Fruit fly (Drosophila melanogaster) whole organism, embryonic: Measurements from ENCODE around the gene Orc2.

Experiments used
- Antp ChIP-seq: fragments of 200-800 bp; sonication (Bioruptor generic); optimal IDR thresholded peaks from 3 replicates; lab custom pipeline; 2016; ENCODE audit warnings: missing biosample characterization, missing genetic modification characterization
- CG10267 ChIP-seq: fragments of 200-800 bp; sonication (Bioruptor generic); optimal IDR thresholded peaks from 2 replicates; lab custom pipeline; 2018; ENCODE audit warnings: missing biosample characterization, mild to moderate bottlenecking, missing genetic modification characterization, moderate library complexity
- CG10543 ChIP-seq: fragments of 200-800 bp; sonication (Bioruptor generic); optimal IDR thresholded peaks from 3 replicates; lab custom pipeline; 2017; ENCODE audit warnings: missing biosample characterization, mild to moderate bottlenecking, missing genetic modification characterization, moderate library complexity
- CG11723 ChIP-seq: fragments of 200-800 bp; sonication (Bioruptor generic); optimal IDR thresholded peaks from 2 replicates; lab custom pipeline; 2017; ENCODE audit warnings: missing biosample characterization, mild to moderate bottlenecking, missing genetic modification characterization
- CG1233 ChIP-seq: fragments of 200-800 bp; sonication (Bioruptor generic); optimal IDR thresholded peaks from 4 replicates; lab custom pipeline; 2018; ENCODE audit warnings: missing biosample characterization, mild to moderate bottlenecking, missing genetic modification characterization
- CG15601 ChIP-seq: fragments of 200-800 bp; sonication (Bioruptor generic); optimal IDR thresholded peaks from 3 replicates; lab custom pipeline; 2019; ENCODE audit warnings: missing biosample characterization, mild to moderate bottlenecking, missing genetic modification characterization, moderate library complexity
- CG18599 ChIP-seq: fragments of 200-800 bp; sonication (Bioruptor generic); optimal IDR thresholded peaks from 3 replicates; lab custom pipeline; 2017; ENCODE audit warnings: missing biosample characterization, missing genetic modification characterization, mild to moderate bottlenecking, moderate library complexity, missing genetic modification reagents
- CG18764 ChIP-seq: fragments of 200-800 bp; sonication (Bioruptor generic); optimal IDR thresholded peaks from 3 replicates; lab custom pipeline; 2016; ENCODE audit warnings: missing biosample characterization, missing genetic modification characterization
- CG2120 ChIP-seq: fragments of 200-800 bp; sonication (Bioruptor generic); optimal IDR thresholded peaks from 3 replicates; lab custom pipeline; 2016; ENCODE audit warnings: missing biosample characterization, missing genetic modification characterization
- CG2712 ChIP-seq: fragments of 200-800 bp; optimal IDR thresholded peaks from 3 replicates; lab custom pipeline; 2019; ENCODE audit warnings: missing biosample characterization, mild to moderate bottlenecking, missing genetic modification characterization, moderate library complexity
- CG3407 ChIP-seq: fragments of 200-800 bp; sonication (Bioruptor generic); optimal IDR thresholded peaks from 2 replicates; lab custom pipeline; 2018; ENCODE audit warnings: missing biosample characterization, mild to moderate bottlenecking, missing genetic modification characterization
- CG4282 ChIP-seq: fragments of 200-800 bp; sonication (Bioruptor generic); optimal IDR thresholded peaks from 2 replicates; lab custom pipeline; 2016; ENCODE audit warnings: missing biosample characterization, missing genetic modification characterization
- CG43689 ChIP-seq: fragments of 200-800 bp; sonication (Bioruptor generic); IDR thresholded peaks from 2 replicates; pipeline ENCODE4 v1.3.6; 2022; ENCODE audit warnings: missing biosample characterization, missing genetic modification characterization
- CG4617 ChIP-seq: fragments of 200-800 bp; sonication (Bioruptor generic); optimal IDR thresholded peaks from 3 replicates; lab custom pipeline; 2016; ENCODE audit warnings: missing biosample characterization, missing genetic modification characterization, borderline replicate concordance
- CG5953 ChIP-seq: fragments of 200-800 bp; sonication (Bioruptor generic); IDR thresholded peaks from 2 replicates; pipeline ENCODE4 v1.3.6; 2022; ENCODE audit warnings: missing biosample characterization, missing genetic modification characterization
- CG6854 ChIP-seq: fragments of 200-800 bp; sonication (Bioruptor generic); optimal IDR thresholded peaks from 3 replicates; lab custom pipeline; 2017; ENCODE audit warnings: missing biosample characterization, mild to moderate bottlenecking, missing genetic modification characterization
- CG8924 ChIP-seq: fragments of 200-800 bp; optimal IDR thresholded peaks from 3 replicates; lab custom pipeline; 2019; ENCODE audit warnings: missing biosample characterization, mild to moderate bottlenecking, missing genetic modification characterization, moderate library complexity
- CG9727 ChIP-seq: fragments of 200-800 bp; sonication (Bioruptor generic); optimal IDR thresholded peaks from 3 replicates; lab custom pipeline; 2017; ENCODE audit warnings: missing biosample characterization, mild to moderate bottlenecking, missing genetic modification characterization
- CoRest ChIP-seq: fragments of 200-800 bp; sonication (Bioruptor generic); optimal IDR thresholded peaks from 3 replicates; lab custom pipeline; 2018; ENCODE audit warnings: missing biosample characterization, mild to moderate bottlenecking, missing genetic modification characterization, moderate library complexity
- Dbx ChIP-seq: fragments of 200-800 bp; sonication (Bioruptor generic); IDR thresholded peaks from 3 replicates; pipeline ENCODE4 v1.3.6; 2022; ENCODE audit warnings: missing biosample characterization, missing genetic modification characterization
- Dip2 ChIP-seq: fragments of 200-800 bp; sonication (Bioruptor generic); IDR thresholded peaks from 2 replicates; pipeline ENCODE4 v1.3.6; 2022; ENCODE audit warnings: missing biosample characterization, missing genetic modification characterization
- Dref ChIP-seq: fragments of 200-800 bp; sonication (Bioruptor generic); IDR thresholded peaks from 2 replicates; pipeline ENCODE4 v1.3.6; 2022; ENCODE audit warnings: missing biosample characterization, missing genetic modification characterization
- GATAe ChIP-seq: fragments of 200-800 bp; sonication (Bioruptor generic); conservative IDR thresholded peaks from 2 replicates; pipeline ENCODE4 v1.3.6; 2022; ENCODE audit warnings: missing biosample characterization, missing genetic modification characterization
- H15 ChIP-seq: fragments of 200-800 bp; sonication (Bioruptor generic); IDR thresholded peaks from 3 replicates; pipeline ENCODE4 v1.3.6; 2022; ENCODE audit warnings: missing biosample characterization, missing genetic modification characterization
- Mad ChIP-seq: fragments of 200-800 bp; sonication (Bioruptor generic); optimal IDR thresholded peaks from 2 replicates; lab custom pipeline; 2016; ENCODE audit warnings: missing biosample characterization, missing genetic modification characterization
- NC2β ChIP-seq: fragments of 200-800 bp; sonication (Bioruptor generic); optimal IDR thresholded peaks from 2 replicates; lab custom pipeline; 2016; ENCODE audit warnings: missing biosample characterization, missing genetic modification characterization
- NfI ChIP-seq: fragments of 200-800 bp; sonication (Bioruptor generic); optimal IDR thresholded peaks from 3 replicates; lab custom pipeline; 2018; ENCODE audit warnings: missing biosample characterization, mild to moderate bottlenecking, missing genetic modification characterization, moderate library complexity
- Ptx1 ChIP-seq: fragments of 200-800 bp; sonication (Bioruptor generic); IDR thresholded peaks from 2 replicates; pipeline ENCODE4 v1.3.6; 2022; ENCODE audit warnings: missing biosample characterization, missing genetic modification characterization
- Spps ChIP-seq: fragments of 200-800 bp; sonication (Bioruptor generic); optimal IDR thresholded peaks from 2 replicates; lab custom pipeline; 2018; ENCODE audit warnings: missing biosample characterization, mild to moderate bottlenecking, missing genetic modification characterization
- TFAM ChIP-seq: fragments of 200-800 bp; sonication (Bioruptor generic); optimal IDR thresholded peaks from 2 replicates; lab custom pipeline; 2017; ENCODE audit warnings: missing biosample characterization, missing genetic modification characterization, inconsistent platforms
- bab2 ChIP-seq: fragments of 200-800 bp; sonication (Bioruptor generic); optimal IDR thresholded peaks from 2 replicates; lab custom pipeline; 2016; ENCODE audit warnings: missing biosample characterization, missing genetic modification characterization
- bcd ChIP-seq: fragments of 200-800 bp; sonication (Bioruptor generic); optimal IDR thresholded peaks from 2 replicates; lab custom pipeline; 2017; ENCODE audit warnings: missing biosample characterization, mild to moderate bottlenecking, missing genetic modification characterization
- br ChIP-seq: fragments of >200 bp; optimal IDR thresholded peaks from 2 replicates; lab custom pipeline; 2017
- dysf ChIP-seq: fragments of 200-800 bp; sonication (Bioruptor generic); IDR thresholded peaks from 3 replicates; pipeline ENCODE4 v1.3.6; 2022; ENCODE audit warnings: missing biosample characterization, missing genetic modification characterization
- fd102C ChIP-seq: fragments of 200-800 bp; sonication (Bioruptor generic); optimal IDR thresholded peaks from 2 replicates; lab custom pipeline; 2018; ENCODE audit warnings: missing biosample characterization, mild to moderate bottlenecking, missing genetic modification characterization, moderate library complexity
- gsb-n ChIP-seq: fragments of 200-800 bp; sonication (Bioruptor generic); optimal IDR thresholded peaks from 3 replicates; lab custom pipeline; 2018; ENCODE audit warnings: missing biosample characterization, mild to moderate bottlenecking, missing genetic modification characterization
- hb ChIP-seq: fragments of 200-800 bp; sonication (Bioruptor generic); IDR thresholded peaks from 3 replicates; pipeline ENCODE4 v1.3.6; 2022; ENCODE audit warnings: missing biosample characterization, missing genetic modification characterization; ENCODE audit not compliant: partially characterized antibody
- hbn ChIP-seq: fragments of 200-800 bp; sonication (Bioruptor generic); IDR thresholded peaks from 2 replicates; pipeline ENCODE4 v1.3.6; 2022; ENCODE audit warnings: missing biosample characterization, missing genetic modification characterization; ENCODE audit not compliant: partially characterized antibody
- inv ChIP-seq: fragments of 200-800 bp; sonication (Bioruptor generic); IDR thresholded peaks from 2 replicates; pipeline ENCODE4 v1.3.6; 2022; ENCODE audit warnings: missing biosample characterization, missing genetic modification characterization; ENCODE audit not compliant: partially characterized antibody
- jigr1 ChIP-seq: fragments of 200-800 bp; sonication (Bioruptor generic); IDR thresholded peaks from 3 replicates; pipeline ENCODE4 v1.3.6; 2022; ENCODE audit warnings: missing biosample characterization, missing genetic modification characterization
- ken ChIP-seq: fragments of 200-800 bp; sonication (Bioruptor generic); IDR thresholded peaks from 3 replicates; pipeline ENCODE4 v1.3.6; 2022; ENCODE audit warnings: missing biosample characterization, missing genetic modification characterization
- odd ChIP-seq: fragments of 200-800 bp; sonication (Bioruptor generic); optimal IDR thresholded peaks from 2 replicates; lab custom pipeline; 2017; ENCODE audit warnings: missing biosample characterization, mild to moderate bottlenecking, missing genetic modification characterization
- prd ChIP-seq, 3 experiments: fragments of >200 bp in 2 of 3; fragments of 200-800 bp in 1 of 3; sonication (Bioruptor generic) in 1 of 3; optimal IDR thresholded peaks in 2 of 3; IDR thresholded peaks in 1 of 3; 2 replicates in 2 of 3; 3 replicates in 1 of 3; pipeline versions ENCODE4 v1.3.6 to Lab custom; 2017 to 2022; ENCODE audit warnings: missing biosample characterization in 1 of 3, missing genetic modification characterization in 1 of 3
- sd ChIP-seq: fragments of 200-800 bp; sonication (Bioruptor generic); optimal IDR thresholded peaks from 3 replicates; lab custom pipeline; 2018; ENCODE audit warnings: missing biosample characterization, mild to moderate bottlenecking, missing genetic modification characterization, moderate library complexity
- slou ChIP-seq: fragments of 200-800 bp; sonication (Bioruptor generic); optimal IDR thresholded peaks from 3 replicates; lab custom pipeline; 2016; ENCODE audit warnings: missing biosample characterization, missing genetic modification characterization
- slp2 ChIP-seq: fragments of 200-800 bp; sonication (Bioruptor generic); optimal IDR thresholded peaks from 2 replicates; lab custom pipeline; 2016; ENCODE audit warnings: missing biosample characterization, missing genetic modification characterization
- sob ChIP-seq: fragments of 200-800 bp; sonication (Bioruptor generic); IDR thresholded peaks from 2 replicates; pipeline ENCODE4 v1.3.6; 2022; ENCODE audit warnings: missing biosample characterization, missing genetic modification characterization
- sr ChIP-seq: fragments of 200-800 bp; sonication (Bioruptor generic); IDR thresholded peaks from 3 replicates; pipeline ENCODE4 v1.3.6; 2022; ENCODE audit warnings: missing biosample characterization, missing genetic modification characterization
- toy ChIP-seq: fragments of 200-800 bp; sonication (Bioruptor generic); IDR thresholded peaks from 2 replicates; pipeline ENCODE4 v1.3.6; 2022; ENCODE audit warnings: missing biosample characterization, missing genetic modification characterization
- vfl ChIP-seq: fragments of 200-800 bp; sonication (Bioruptor generic); optimal IDR thresholded peaks from 2 replicates; lab custom pipeline; 2016; ENCODE audit warnings: missing biosample characterization, missing genetic modification characterization
- z ChIP-seq: fragments of 200-800 bp; sonication (Bioruptor generic); IDR thresholded peaks from 3 replicates; pipeline ENCODE4 v1.3.6; 2022; ENCODE audit warnings: missing biosample characterization, missing genetic modification characterization

The Orc2 gene

DNA sequence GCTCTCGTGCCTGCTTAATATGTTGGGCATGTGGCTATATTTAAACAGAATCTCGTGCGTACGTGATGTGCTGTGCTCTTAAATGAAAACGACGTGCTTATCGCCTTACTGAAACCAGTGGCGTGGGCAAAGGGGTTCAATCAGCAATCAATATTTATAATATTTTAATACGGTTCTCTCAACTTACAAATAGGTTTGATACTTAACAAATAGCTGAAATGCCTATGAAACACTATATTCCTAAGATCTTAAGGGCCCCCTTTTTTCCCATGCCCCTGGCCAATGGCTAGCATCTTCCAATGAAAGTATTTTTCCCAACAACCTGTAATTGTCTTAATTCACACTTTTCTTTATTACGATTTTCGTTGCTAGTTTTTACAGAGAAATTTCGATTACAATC is 49.0 kb upstream of the Orc2 start (continued):
- TF ChIP-seq bcd (peak; percentile 68), CG1233 (GFP tag; lab: Kevin White, UChicago) (peak; percentile 75), Dref (GFP tag; lab: Robert Waterston, UW) (no peak), CG43689 (GFP tag; lab: Robert Waterston, UW) (no peak), Ptx1 (GFP tag; lab: Robert Waterston, UW) (peak; percentile 75), CG6854 (GFP tag; lab: Kevin White, UChicago) (no peak), Dbx (GFP tag; lab: Robert Waterston, UW) (0 out of 3 replicates have a peak, but pooled peaks have one; percentile 45), dysf (GFP tag; lab: Robert Waterston, UW) (peak; percentile 85), CG8924 (tag; lab: Kevin White, UChicago) (peak; percentile 76), H15 (GFP tag; lab: Robert Waterston, UW) (peak; percentile 69; the same call in 2 of the 3 replicates), CG11723 (GFP tag; lab: Kevin White, UChicago) (peak; percentile 45), hb (no peak), gsb-n (peak; percentile 70), NfI (GFP tag; lab: Kevin White, UChicago) (peak; percentile 44), Mad (peak; percentile 49), fd102C (peak; percentile 46), prd (optimal IDR thresholded peaks at IDR 0.05; lab: Kevin White, UChicago) (no peak), prd (GFP tag; IDR thresholded peaks at IDR 0.05; lab: Robert Waterston, UW) (peak; percentile 94), CG9727 (peak; percentile 74), Spps (tag; lab: Kevin White, UChicago) (peak; percentile 53), sd (tag; lab: Kevin White, UChicago) (no peak), CG10267 (tag; lab: Kevin White, UChicago) (peak; percentile 70), toy (GFP tag; lab: Robert Waterston, UW) (no peak), sob (peak; percentile 79), CG15601 (tag; lab: Kevin White, UChicago) (peak; percentile 64), z (GFP tag; lab: Robert Waterston, UW) (0 out of 3 replicates have a peak, but pooled peaks have one; percentile 45), GATAe (GFP tag; lab: Robert Waterston, UW) (0 out of 2 replicates have a peak, but pooled peaks have one; percentile 22), Antp (GFP tag; lab: Kevin White, UChicago) (peak; percentile 42), bab2 (GFP tag; lab: Kevin White, UChicago) (peak; percentile 20), slp2 (peak; percentile 36), odd (GFP tag; lab: Kevin White, UChicago) (peak; percentile 27), CG4282 (no peak), slou (GFP tag; lab: Kevin White, UChicago) (peak; percentile 57), inv (GFP tag; lab: Robert Waterston, UW) (no peak), CG2712 (tag; lab: Kevin White, UChicago) (peak; percentile 89), CG4617 (peak; percentile 8), CG10543 (GFP tag; lab: Kevin White, UChicago) (no peak), Dip2 (GFP tag; lab: Robert Waterston, UW) (peak; percentile 30; the same call in 1 of the 2 replicates), br (lab: Kevin White, UChicago) (no peak), ken (peak; percentile 70; the same call in 2 of the 3 replicates), TFAM (no peak), CG5953 (no peak), vfl (GFP tag; lab: Kevin White, UChicago) (no peak), jigr1 (no peak), CG3407 (GFP tag; lab: Kevin White, UChicago) (peak; percentile 37), hbn (GFP tag; lab: Robert Waterston, UW) (no peak), sr (GFP tag; lab: Robert Waterston, UW) (no peak), CG18764 (GFP tag; lab: Kevin White, UChicago) (peak; percentile 50), CoRest (peak; percentile 72), CG2120 (GFP tag; lab: Kevin White, UChicago) (peak; percentile 57), CG18599 (GFP tag; lab: Kevin White, UChicago) (peak; percentile 56), NC2β (GFP tag; lab: Kevin White, UChicago) (peak; percentile 1)
